Fruit fly (Drosophila melanogaster) whole organism, embryonic: Measurements from ENCODE around the gene CG31347.

Experiments
- Abd-B ChIP-seq: fragments of 200-800 bp; sonication (Bioruptor generic); optimal IDR thresholded peaks from 2 replicates; lab custom pipeline; 2018; ENCODE audit warnings: missing biosample characterization, mild to moderate bottlenecking, missing genetic modification characterization, moderate library complexity
- B-H2 ChIP-seq: fragments of 200-800 bp; sonication (Bioruptor generic); optimal IDR thresholded peaks from 2 replicates; lab custom pipeline; 2018; ENCODE audit warnings: missing biosample characterization, mild to moderate bottlenecking, missing genetic modification characterization
- CG12071 ChIP-seq: fragments of 200-800 bp; sonication (Bioruptor generic); optimal IDR thresholded peaks from 3 replicates; lab custom pipeline; 2018; ENCODE audit warnings: missing biosample characterization, mild to moderate bottlenecking, missing genetic modification characterization
- CG14710 ChIP-seq: fragments of 200-800 bp; sonication (Bioruptor generic); optimal IDR thresholded peaks from 3 replicates; lab custom pipeline; 2019; ENCODE audit warnings: missing biosample characterization, mild to moderate bottlenecking, missing genetic modification characterization, moderate library complexity
- CG16779 ChIP-seq: fragments of 200-800 bp; sonication (Bioruptor generic); IDR thresholded peaks from 2 replicates; pipeline ENCODE4 v1.3.6; 2022; ENCODE audit warnings: missing biosample characterization, missing genetic modification characterization
- CG17385 ChIP-seq: fragments of 200-800 bp; sonication (Bioruptor generic); optimal IDR thresholded peaks from 3 replicates; lab custom pipeline; 2018; ENCODE audit warnings: missing biosample characterization, mild to moderate bottlenecking, missing genetic modification characterization
- CG32767 ChIP-seq: fragments of 200-800 bp; sonication (Bioruptor generic); IDR thresholded peaks from 2 replicates; pipeline ENCODE4 v1.3.6; 2022; ENCODE audit warnings: missing biosample characterization, missing genetic modification characterization
- CG43689 ChIP-seq: fragments of 200-800 bp; sonication (Bioruptor generic); IDR thresholded peaks from 2 replicates; pipeline ENCODE4 v1.3.6; 2022; ENCODE audit warnings: missing biosample characterization, missing genetic modification characterization
- CG5180 ChIP-seq: fragments of 200-800 bp; sonication (Bioruptor generic); optimal IDR thresholded peaks from 3 replicates; lab custom pipeline; 2017; ENCODE audit warnings: missing biosample characterization, missing genetic modification characterization, mild to moderate bottlenecking, moderate library complexity, missing genetic modification reagents
- CG6854 ChIP-seq: fragments of 200-800 bp; sonication (Bioruptor generic); optimal IDR thresholded peaks from 3 replicates; lab custom pipeline; 2017; ENCODE audit warnings: missing biosample characterization, mild to moderate bottlenecking, missing genetic modification characterization
- CG7987 ChIP-seq: fragments of 200-800 bp; sonication (Bioruptor generic); optimal IDR thresholded peaks from 2 replicates; lab custom pipeline; 2018; ENCODE audit warnings: missing biosample characterization, mild to moderate bottlenecking, missing genetic modification characterization, moderate library complexity
- Camta ChIP-seq: fragments of 200-800 bp; sonication (Bioruptor generic); optimal IDR thresholded peaks from 2 replicates; lab custom pipeline; 2016; ENCODE audit warnings: missing biosample characterization, missing genetic modification characterization
- D ChIP-seq, 2 experiments: fragments of 200-800 bp in 1 of 2; fragments of >200 bp in 1 of 2; sonication (Bioruptor generic) in 1 of 2; optimal IDR thresholded peaks; 2 replicates in 1 of 2; 3 replicates in 1 of 2; lab custom pipeline; 2017; ENCODE audit warnings: mild to moderate bottlenecking in 1 of 2, missing biosample characterization in 1 of 2, missing genetic modification characterization in 1 of 2, missing genetic modification reagents in 1 of 2
- Eip74EF ChIP-seq, 2 experiments: fragments of 200-800 bp in 1 of 2; fragments of >200 bp in 1 of 2; sonication (Bioruptor generic) in 1 of 2; optimal IDR thresholded peaks; 2 replicates each; lab custom pipeline; 2017 to 2019; ENCODE audit warnings: missing biosample characterization in 2 of 2, missing genetic modification characterization in 2 of 2, mild to moderate bottlenecking in 1 of 2, moderate library complexity in 1 of 2
- Fer2 ChIP-seq: fragments of 200-800 bp; sonication (Bioruptor generic); optimal IDR thresholded peaks from 2 replicates; lab custom pipeline; 2018; ENCODE audit warnings: missing biosample characterization, mild to moderate bottlenecking, missing genetic modification characterization, moderate library complexity
- Hmx ChIP-seq: fragments of 200-800 bp; sonication (Bioruptor generic); optimal IDR thresholded peaks from 2 replicates; lab custom pipeline; 2016; ENCODE audit warnings: missing biosample characterization, missing genetic modification characterization
- Hr78 ChIP-seq, 2 experiments: fragments of 200-800 bp in 1 of 2; fragments of >200 bp in 1 of 2; sonication (Bioruptor generic) in 1 of 2; optimal IDR thresholded peaks; 2 replicates each; lab custom pipeline; 2017 to 2019; ENCODE audit warnings: missing biosample characterization in 2 of 2, missing genetic modification characterization in 2 of 2, mild to moderate bottlenecking in 1 of 2, moderate library complexity in 1 of 2
- Lpt ChIP-seq: fragments of >200 bp; optimal IDR thresholded peaks from 2 replicates; lab custom pipeline; 2018; ENCODE audit warnings: missing biosample characterization, missing genetic modification characterization
- MTF-1 ChIP-seq: fragments of 200-800 bp; sonication (Bioruptor generic); optimal IDR thresholded peaks from 2 replicates; lab custom pipeline; 2018; ENCODE audit warnings: missing biosample characterization, mild to moderate bottlenecking, missing genetic modification characterization, borderline replicate concordance
- Med ChIP-seq: fragments of 200-800 bp; sonication (Bioruptor generic); peaks from one replicate; lab custom pipeline; 2016; ENCODE audit warnings: missing biosample characterization, missing genetic modification characterization, mild to moderate bottlenecking, inconsistent platforms, moderate library complexity
- Mes4 ChIP-seq: fragments of 200-800 bp; sonication (Bioruptor generic); optimal IDR thresholded peaks from 2 replicates; lab custom pipeline; 2016; ENCODE audit warnings: missing biosample characterization, missing genetic modification characterization
- Oli ChIP-seq: fragments of 200-800 bp; sonication (Bioruptor generic); optimal IDR thresholded peaks from 2 replicates; lab custom pipeline; 2018; ENCODE audit warnings: missing biosample characterization, mild to moderate bottlenecking, missing genetic modification characterization, moderate library complexity
- aop ChIP-seq: fragments of 200-800 bp; sonication (Bioruptor generic); IDR thresholded peaks from 2 replicates; pipeline ENCODE4 v1.3.6; 2022; ENCODE audit warnings: missing biosample characterization, missing genetic modification characterization
- ase ChIP-seq: fragments of 200-800 bp; sonication (Bioruptor generic); IDR thresholded peaks from 3 replicates; pipeline ENCODE4 v1.3.6; 2022; ENCODE audit warnings: missing biosample characterization, missing genetic modification characterization
- bbx ChIP-seq: fragments of 200-800 bp; sonication (Bioruptor generic); IDR thresholded peaks from 2 replicates; pipeline ENCODE4 v1.3.6; 2022; ENCODE audit warnings: missing biosample characterization, missing genetic modification characterization; ENCODE audit not compliant: partially characterized antibody
- bcd ChIP-seq: fragments of 200-800 bp; sonication (Bioruptor generic); optimal IDR thresholded peaks from 2 replicates; lab custom pipeline; 2017; ENCODE audit warnings: missing biosample characterization, mild to moderate bottlenecking, missing genetic modification characterization
- cg ChIP-seq: fragments of 200-800 bp; sonication (Bioruptor generic); optimal IDR thresholded peaks from 3 replicates; lab custom pipeline; 2019; ENCODE audit warnings: missing biosample characterization, mild to moderate bottlenecking, missing genetic modification characterization, moderate library complexity
- exex ChIP-seq: fragments of 200-800 bp; sonication (Bioruptor generic); optimal IDR thresholded peaks from 4 replicates; lab custom pipeline; 2018; ENCODE audit warnings: missing biosample characterization, mild to moderate bottlenecking, missing genetic modification characterization, moderate library complexity
- ftz-f1 ChIP-seq: fragments of 200-800 bp; sonication (Bioruptor generic); optimal IDR thresholded peaks from 2 replicates; lab custom pipeline; 2016; ENCODE audit warnings: missing biosample characterization, missing genetic modification characterization
- gfzf ChIP-seq: fragments of 200-800 bp; sonication (Bioruptor generic); optimal IDR thresholded peaks from 2 replicates; lab custom pipeline; 2016; ENCODE audit warnings: missing biosample characterization, mild to moderate bottlenecking, missing genetic modification characterization, moderate library complexity
- kah ChIP-seq: fragments of 200-800 bp; sonication (Bioruptor generic); optimal IDR thresholded peaks from 2 replicates; lab custom pipeline; 2018; ENCODE audit warnings: missing biosample characterization, mild to moderate bottlenecking, missing genetic modification characterization
- lola ChIP-seq, 3 experiments: fragments of >200 bp in 2 of 3; fragments of 200-800 bp in 1 of 3; sonication (Bioruptor generic) in 1 of 3; optimal IDR thresholded peaks; 2 replicates each; lab custom pipeline; 2017 to 2019; ENCODE audit warnings: missing biosample characterization in 3 of 3, missing genetic modification characterization in 3 of 3, mild to moderate bottlenecking in 1 of 3, moderate library complexity in 1 of 3
- org-1 ChIP-seq: fragments of 200-800 bp; sonication (Bioruptor generic); optimal IDR thresholded peaks from 2 replicates; lab custom pipeline; 2017; ENCODE audit warnings: missing biosample characterization, missing genetic modification characterization
- peb ChIP-seq: fragments of 200-800 bp; sonication (Bioruptor generic); IDR thresholded peaks from 2 replicates; pipeline ENCODE4 v1.3.6; 2022; ENCODE audit warnings: missing biosample characterization, missing genetic modification characterization
- pnt ChIP-seq: fragments of 200-800 bp; sonication (Bioruptor generic); optimal IDR thresholded peaks from 3 replicates; lab custom pipeline; 2016; ENCODE audit warnings: missing biosample characterization, missing genetic modification characterization
- psq ChIP-seq: fragments of 200-800 bp; sonication (Bioruptor generic); optimal IDR thresholded peaks from 2 replicates; lab custom pipeline; 2017; ENCODE audit warnings: missing biosample characterization, missing genetic modification characterization
- row ChIP-seq: fragments of 200-800 bp; sonication (Bioruptor generic); IDR thresholded peaks from 3 replicates; pipeline ENCODE4 v1.3.6; 2022; ENCODE audit warnings: missing biosample characterization, missing genetic modification characterization
- sens ChIP-seq: fragments of 200-800 bp; sonication (Bioruptor generic); peaks from one replicate; lab custom pipeline; 2016; ENCODE audit warnings: missing biosample characterization, missing genetic modification characterization
- seq ChIP-seq: fragments of 200-800 bp; sonication (Bioruptor generic); IDR thresholded peaks from 2 replicates; pipeline ENCODE4 v1.3.6; 2022; ENCODE audit warnings: missing biosample characterization, missing genetic modification characterization
- ttk ChIP-seq: fragments of 200-800 bp; sonication (Bioruptor generic); IDR thresholded peaks from 2 replicates; pipeline ENCODE4 v2.1.2; 2022; ENCODE audit warnings: missing biosample characterization, missing genetic modification characterization
- unc-4 ChIP-seq: fragments of 200-800 bp; sonication (Bioruptor generic); IDR thresholded peaks from 2 replicates; pipeline ENCODE4 v1.3.6; 2022; ENCODE audit warnings: missing biosample characterization, missing genetic modification characterization; ENCODE audit not compliant: partially characterized antibody

The CG31347 gene

dm6 chr3R:12701257-12701656 lies 8.9 kb upstream of the CG31347 start (continued):
- TF ChIP-seq Oli (tag; lab: Kevin White, UChicago) (no peak), B-H2 (GFP tag; lab: Kevin White, UChicago) (no peak), lola (GFP tag; optimal IDR thresholded peaks at IDR 0.05; lab: Kevin White, UChicago) (peak in 1 of 3 experiments; percentile 17), sens (GFP tag; lab: Kevin White, UChicago) (peak; percentile 78), Camta (no peak), ttk (GFP tag; lab: Robert Waterston, UW) (no peak), exex (tag; lab: Kevin White, UChicago) (peak; percentile 11), aop (GFP tag; lab: Robert Waterston, UW) (no peak), CG14710 (tag; lab: Kevin White, UChicago) (peak; percentile 8), bcd (GFP tag; lab: Kevin White, UChicago) (no peak), row (GFP tag; lab: Robert Waterston, UW) (no peak), CG5180 (GFP tag; lab: Kevin White, UChicago) (peak; percentile 16), D (optimal IDR thresholded peaks at IDR 0.05; lab: Kevin White, UChicago) (no peak), D (GFP tag; optimal IDR thresholded peaks at IDR 0.05; lab: Kevin White, UChicago) (peak; percentile 22), Med (peak; percentile 35), seq (0 out of 2 replicates have a peak, but pooled peaks have one; percentile 17), org-1 (no peak), CG7987 (GFP tag; lab: Kevin White, UChicago) (peak; percentile 9), Hmx (GFP tag; lab: Kevin White, UChicago) (no peak), CG12071 (peak; percentile 4), pnt (GFP tag; lab: Kevin White, UChicago) (no peak), Mes4 (GFP tag; lab: Kevin White, UChicago) (no peak), gfzf (no peak), MTF-1 (GFP tag; lab: Kevin White, UChicago) (peak; percentile 46)

- TF ChIP-seq ftz-f1 (GFP tag; lab: Kevin White, UChicago): peak; percentile 42
- TF ChIP-seq Lpt (GFP tag; lab: Kevin White, UChicago): no peak
- TF ChIP-seq CG17385: no peak
- TF ChIP-seq Hr78 (GFP tag; optimal IDR thresholded peaks at IDR 0.05; lab: Kevin White, UChicago): peak in 1 of 2 experiments; percentile 99
- TF ChIP-seq CG6854 (GFP tag; lab: Kevin White, UChicago): no peak
- TF ChIP-seq CG16779 (GFP tag; lab: Robert Waterston, UW): 0 out of 2 replicates have a peak, but pooled peaks have one; percentile 32
- TF ChIP-seq CG32767 (GFP tag; lab: Robert Waterston, UW): no peak
- TF ChIP-seq kah: no peak
- TF ChIP-seq cg (GFP tag; lab: Kevin White, UChicago): no peak
- no peak for TF ChIP-seq peb (GFP tag; lab: Robert Waterston, UW)
- no peak for TF ChIP-seq bbx (GFP tag; lab: Robert Waterston, UW)
- no peak for TF ChIP-seq CG43689 (GFP tag; lab: Robert Waterston, UW)
- no peak for TF ChIP-seq Eip74EF (GFP tag; optimal IDR thresholded peaks at IDR 0.05; lab: Kevin White, UChicago)
- TF ChIP-seq Abd-B: no peak
- TF ChIP-seq ase (GFP tag; lab: Robert Waterston, UW): no peak
- TF ChIP-seq psq (GFP tag; lab: Kevin White, UChicago): no peak
- TF ChIP-seq unc-4 (GFP tag; lab: Robert Waterston, UW): no peak
- no peak for TF ChIP-seq Fer2 (tag; lab: Kevin White, UChicago)
- TF ChIP-seq, all 482 proteins: peak for 3
Measured at dm6 chr3R:12700454-12700853, 8.1 kb upstream of the CG31347 start.
